Worm (Caenorhabditis elegans) whole organism, early embryonic: Measurements from ENCODE around the gene fkh-9.

Experiments used
- B0310.2 ChIP-seq: sonication (generic microtip); optimal IDR thresholded peaks from 2 replicates; lab custom pipeline; 2016; ENCODE audit warnings: mild to moderate bottlenecking, missing genetic modification characterization, missing compliant biosample characterization
- F13C5.2 ChIP-seq: sonication (generic microtip); optimal IDR thresholded peaks from 2 replicates; lab custom pipeline; 2017; ENCODE audit warnings: mild to moderate bottlenecking, missing genetic modification characterization, inconsistent platforms, missing compliant biosample characterization
- ama-1 ChIP-seq: fragments of 150-350 bp; optimal IDR thresholded peaks from 2 replicates; lab custom pipeline; 2014
- ets-7 ChIP-seq: sonication (generic microtip); optimal IDR thresholded peaks from 2 replicates; lab custom pipeline; 2016; ENCODE audit warnings: missing genotype, missing genetic modification characterization, missing compliant biosample characterization
- hmbx-1 ChIP-seq: sonication (generic microtip); optimal IDR thresholded peaks from 2 replicates; lab custom pipeline; 2016; ENCODE audit warnings: mild to moderate bottlenecking, missing genetic modification characterization, missing compliant biosample characterization
- pes-1 ChIP-seq: fragments of 200-800 bp; sonication (Bioruptor generic); IDR thresholded peaks from 2 replicates; pipeline ENCODE4 v1.3.6; 2022; ENCODE audit warnings: missing genetic modification reagents, missing genetic modification characterization, missing compliant biosample characterization
- scrt-1 ChIP-seq: fragments of 200-800 bp; sonication (Bioruptor generic); IDR thresholded peaks from 2 replicates; pipeline ENCODE4 v1.3.6; 2022; ENCODE audit warnings: missing genetic modification characterization, missing compliant biosample characterization
- sea-1 ChIP-seq: fragments of 200-800 bp; sonication (Bioruptor generic); conservative IDR thresholded peaks from 2 replicates; pipeline ENCODE4 v1.3.6; 2022; ENCODE audit warnings: missing genetic modification characterization, missing compliant biosample characterization
- tbx-11 ChIP-seq: fragments of 200-800 bp; sonication (Bioruptor generic); IDR thresholded peaks from 2 replicates; pipeline ENCODE4 v1.3.6; 2022; ENCODE audit warnings: missing genetic modification characterization, missing compliant biosample characterization
- tbx-37 ChIP-seq: fragments of 200-800 bp; sonication (Bioruptor generic); conservative IDR thresholded peaks from 2 replicates; pipeline ENCODE4 v1.3.6; 2022; ENCODE audit warnings: missing genetic modification reagents, missing genetic modification characterization, missing compliant biosample characterization

DNA sequence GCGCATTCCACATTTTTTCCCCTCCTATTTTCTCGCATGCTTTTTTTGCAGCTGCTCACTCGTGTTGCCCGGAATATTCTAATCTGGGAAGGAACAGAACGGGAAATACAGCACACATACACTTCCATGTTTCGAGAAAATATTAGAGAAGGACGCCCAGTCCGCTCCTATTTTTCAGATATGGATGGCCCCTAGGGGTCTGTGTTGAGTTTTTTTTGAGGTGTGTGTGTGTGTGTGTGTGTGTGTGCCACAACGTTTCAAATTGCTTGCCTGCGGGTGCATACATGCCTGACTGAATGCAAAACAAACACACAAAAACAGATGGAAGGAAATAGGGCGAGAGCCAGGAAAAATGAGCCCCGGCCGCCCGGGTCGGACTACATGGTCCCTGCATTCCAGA lies 5.2 kb downstream of the fkh-9 start:
- TF ChIP-seq tbx-37 (GFP tag; lab: Robert Waterston, UW) (no peak), ama-1 (lab: Kevin White, UChicago) (no peak), pes-1 (no peak), F13C5.2 (tag; lab: Kevin White, UChicago) (no peak), ets-7 (tag; lab: Kevin White, UChicago) (no peak), B0310.2 (tag; lab: Kevin White, UChicago) (no peak), hmbx-1 (no peak), tbx-11 (no peak), scrt-1 (GFP tag; lab: Robert Waterston, UW) (0 out of 2 replicates have a peak, but pooled peaks have one; percentile 27), sea-1 (GFP tag; lab: Robert Waterston, UW) (no peak)
